Fruit fly (Drosophila melanogaster): ENCODE data around the gene CG43800.

DNA sequence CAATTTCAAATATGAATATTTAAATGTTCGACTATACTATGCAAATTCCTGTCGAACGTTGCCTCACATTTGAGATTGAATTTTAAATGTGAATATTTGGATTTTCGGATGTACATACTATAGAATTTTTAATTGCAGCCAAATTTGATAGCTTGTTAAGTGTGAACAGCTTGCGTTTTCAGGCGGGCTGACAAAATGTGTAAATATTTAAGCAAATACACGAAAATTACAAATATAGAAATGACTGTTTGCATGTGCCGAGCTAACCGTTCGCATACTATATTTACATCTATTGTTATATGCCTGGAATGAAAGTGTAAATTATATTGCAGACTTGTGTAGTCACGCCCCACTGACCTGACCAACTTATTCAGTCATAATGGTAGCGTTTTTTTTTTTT, 17.0 kb downstream of the CG43800 start:
- no peak for TF ChIP-seq CG12605 (GFP tag; IDR thresholded peaks at IDR 0.05)
- TF ChIP-seq gl (tag; optimal IDR thresholded peaks at IDR 0.05), result no peak
- no peak for TF ChIP-seq Pif1B (GFP tag; optimal IDR thresholded peaks at IDR 0.05)
- TF ChIP-seq CG34367 (tag; optimal IDR thresholded peaks at IDR 0.05), result no peak
- TF ChIP-seq CG8301 (tag; optimal IDR thresholded peaks at IDR 0.05), result no peak
- TF ChIP-seq EcR (GFP tag; optimal IDR thresholded peaks at IDR 0.05), result no peak
- TF ChIP-seq CG4496 (GFP tag; IDR thresholded peaks at IDR 0.05), result no peak; the same call in 2 of the 3 replicates
- TF ChIP-seq CG17806 (tag; optimal IDR thresholded peaks at IDR 0.05), result no peak
- no peak for TF ChIP-seq CG15710 (tag; optimal IDR thresholded peaks at IDR 0.05)
- no peak for TF ChIP-seq Snoo (tag; optimal IDR thresholded peaks at IDR 0.05)

Measured in whole organism, pupa.